Fruit fly (Drosophila melanogaster): ENCODE data around the gene Smyd5.
A peak's percentile ranks its signal among the peaks of the same experiment; 100 is the strongest.

DNA sequence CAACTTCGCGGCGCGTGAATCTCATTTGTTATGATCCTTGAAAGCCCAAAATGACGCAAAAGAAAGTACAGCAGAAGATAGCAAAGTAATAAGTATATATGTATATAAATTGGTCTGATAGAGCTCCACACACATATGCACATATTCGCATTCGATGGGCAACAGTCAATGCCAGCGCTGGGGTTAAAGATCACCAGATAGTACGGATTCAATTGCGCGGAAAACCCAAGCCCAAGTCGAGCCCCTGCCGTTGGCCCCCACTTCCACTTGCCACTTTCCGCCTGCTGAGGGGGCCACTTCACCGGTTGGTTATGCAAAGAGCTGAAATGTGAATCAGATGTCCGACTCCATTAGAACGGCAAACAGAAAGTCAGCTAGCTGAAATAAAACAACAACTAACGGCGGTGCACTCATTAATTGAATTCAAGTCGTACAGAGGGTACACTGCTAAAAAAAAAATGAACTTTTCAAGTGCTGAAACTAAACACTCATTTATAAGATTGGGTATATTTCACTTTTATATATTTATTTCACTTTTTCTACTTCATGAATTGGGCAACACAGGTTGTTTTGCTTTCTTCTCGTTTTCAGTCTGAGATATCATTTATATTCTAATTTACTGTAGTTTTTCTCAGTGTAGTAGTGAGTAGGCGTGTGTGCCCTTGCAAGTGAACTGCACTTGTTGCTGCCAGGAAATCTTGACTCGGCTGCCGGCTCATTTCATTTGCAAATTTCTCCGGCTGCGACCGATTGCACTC is 23.2 kb downstream of the Smyd5 start:
- TF ChIP-seq psq (GFP tag; optimal IDR thresholded peaks at IDR 0.05) (no peak), br (GFP tag; optimal IDR thresholded peaks at IDR 0.05) (peak; percentile 10), Dfd (GFP tag; optimal IDR thresholded peaks at IDR 0.05) (no peak), foxo (GFP tag; optimal IDR thresholded peaks at IDR 0.05) (peak in 1 of 2 experiments; percentile 32), Myc (optimal IDR thresholded peaks at IDR 0.05) (no peak), Rel (GFP tag; optimal IDR thresholded peaks at IDR 0.05) (no peak), Rel (tag; optimal IDR thresholded peaks at IDR 0.05) (no peak), brk (GFP tag; optimal IDR thresholded peaks at IDR 0.05) (no peak), Hr78 (GFP tag; optimal IDR thresholded peaks at IDR 0.05) (no peak)
